Worm (Caenorhabditis elegans) whole organism, L4/young adult: Measurements from ENCODE around the gene F20A1.2.

Source experiments
- W03F9.2 ChIP-seq: fragments of 150-350 bp; optimal IDR thresholded peaks from 2 replicates; lab custom pipeline; 2014; ENCODE audit warnings: missing biosample characterization, missing genetic modification characterization
- dao-5 ChIP-seq: sonication (generic microtip); optimal IDR thresholded peaks from 2 replicates; lab custom pipeline; 2016; ENCODE audit warnings: missing genotype, missing genetic modification characterization, moderate library complexity, missing compliant biosample characterization
- him-1 ChIP-seq: sonication (generic microtip); optimal IDR thresholded peaks from 2 replicates; lab custom pipeline; 2016; ENCODE audit warnings: missing genotype, missing genetic modification reagents, missing genetic modification characterization, missing compliant biosample characterization

- TF ChIP-seq dao-5 (tag; lab: Kevin White, UChicago) (no peak), W03F9.2 (tag; lab: Kevin White, UChicago) (no peak), him-1 (tag; lab: Kevin White, UChicago) (no peak)
Measured at ce11 chrV:7069605-7070004, 23.5 kb downstream of the F20A1.2 start.
